Fruit fly (Drosophila melanogaster) whole organism, embryonic: Measurements from ENCODE around the gene Sam-S.

ENCODE experiments used
- Antp ChIP-seq: fragments of 200-800 bp; sonication (Bioruptor generic); optimal IDR thresholded peaks from 3 replicates; lab custom pipeline; 2016; ENCODE audit warnings: missing biosample characterization, missing genetic modification characterization
- CG10209 ChIP-seq: fragments of 200-800 bp; sonication (Bioruptor generic); optimal IDR thresholded peaks from 3 replicates; lab custom pipeline; 2017; ENCODE audit warnings: missing biosample characterization, mild to moderate bottlenecking, missing genetic modification characterization, missing genetic modification reagents
- CG1233 ChIP-seq: fragments of 200-800 bp; sonication (Bioruptor generic); optimal IDR thresholded peaks from 4 replicates; lab custom pipeline; 2018; ENCODE audit warnings: missing biosample characterization, mild to moderate bottlenecking, missing genetic modification characterization
- CG13287 ChIP-seq: fragments of 200-800 bp; sonication (Bioruptor generic); IDR thresholded peaks from 2 replicates; pipeline ENCODE4 v1.3.6; 2022; ENCODE audit warnings: missing biosample characterization, missing genetic modification characterization; ENCODE audit not compliant: partially characterized antibody
- CG15011 ChIP-seq: fragments of 200-800 bp; sonication (Bioruptor generic); optimal IDR thresholded peaks from 3 replicates; lab custom pipeline; 2018; ENCODE audit warnings: missing biosample characterization, mild to moderate bottlenecking, missing genetic modification characterization
- CG1647 ChIP-seq: fragments of 200-800 bp; sonication (Bioruptor generic); optimal IDR thresholded peaks from 3 replicates; lab custom pipeline; 2016; ENCODE audit warnings: missing biosample characterization, missing genetic modification characterization
- CG1832 ChIP-seq: fragments of 200-800 bp; sonication (Bioruptor generic); optimal IDR thresholded peaks from 2 replicates; lab custom pipeline; 2017; ENCODE audit warnings: missing biosample characterization, mild to moderate bottlenecking, missing genetic modification characterization, inconsistent platforms
- CG18619 ChIP-seq: fragments of 200-800 bp; sonication (Bioruptor generic); optimal IDR thresholded peaks from 3 replicates; lab custom pipeline; 2017; ENCODE audit warnings: missing biosample characterization, mild to moderate bottlenecking, missing genetic modification characterization
- CG2116 ChIP-seq: fragments of 200-800 bp; sonication (Bioruptor generic); optimal IDR thresholded peaks from 3 replicates; lab custom pipeline; 2018; ENCODE audit warnings: missing biosample characterization, mild to moderate bottlenecking, missing genetic modification characterization
- CG33213 ChIP-seq: fragments of 200-800 bp; sonication (Bioruptor generic); optimal IDR thresholded peaks from 3 replicates; lab custom pipeline; 2016; ENCODE audit warnings: missing biosample characterization, missing genetic modification characterization
- CG34224 ChIP-seq: fragments of 200-800 bp; sonication (Bioruptor generic); IDR thresholded peaks from 3 replicates; pipeline ENCODE4 v1.3.6; 2022; ENCODE audit warnings: missing biosample characterization, missing genetic modification characterization; ENCODE audit not compliant: partially characterized antibody
- CG34422 ChIP-seq: fragments of 200-800 bp; sonication (Bioruptor generic); IDR thresholded peaks from 3 replicates; pipeline ENCODE4 v1.3.6; 2022; ENCODE audit warnings: missing biosample characterization, missing genetic modification characterization
- CG4282 ChIP-seq: fragments of 200-800 bp; sonication (Bioruptor generic); optimal IDR thresholded peaks from 2 replicates; lab custom pipeline; 2016; ENCODE audit warnings: missing biosample characterization, missing genetic modification characterization
- CG43689 ChIP-seq: fragments of 200-800 bp; sonication (Bioruptor generic); IDR thresholded peaks from 2 replicates; pipeline ENCODE4 v1.3.6; 2022; ENCODE audit warnings: missing biosample characterization, missing genetic modification characterization
- CG4424 ChIP-seq: fragments of 200-800 bp; sonication (Bioruptor generic); optimal IDR thresholded peaks from 3 replicates; lab custom pipeline; 2016; ENCODE audit warnings: missing biosample characterization, missing genetic modification characterization
- CG4617 ChIP-seq: fragments of 200-800 bp; sonication (Bioruptor generic); optimal IDR thresholded peaks from 3 replicates; lab custom pipeline; 2016; ENCODE audit warnings: missing biosample characterization, missing genetic modification characterization, borderline replicate concordance
- CG6654 ChIP-seq: fragments of 200-800 bp; sonication (Bioruptor generic); optimal IDR thresholded peaks from 2 replicates; lab custom pipeline; 2017; ENCODE audit warnings: missing biosample characterization, mild to moderate bottlenecking, missing genetic modification characterization
- CG9932 ChIP-seq: fragments of 200-800 bp; sonication (Bioruptor generic); IDR thresholded peaks from 2 replicates; pipeline ENCODE4 v1.3.6; 2022; ENCODE audit warnings: missing biosample characterization, missing genetic modification characterization
- Dek ChIP-seq: fragments of 200-800 bp; sonication (Bioruptor generic); optimal IDR thresholded peaks from 3 replicates; lab custom pipeline; 2019; ENCODE audit warnings: missing biosample characterization, mild to moderate bottlenecking, missing genetic modification characterization, moderate library complexity
- Dll ChIP-seq: fragments of 200-800 bp; sonication (Bioruptor generic); IDR thresholded peaks from 4 replicates; pipeline ENCODE4 v1.3.6; 2022; ENCODE audit warnings: missing biosample characterization, missing genetic modification characterization; ENCODE audit not compliant: partially characterized antibody
- Dp ChIP-seq: fragments of 200-800 bp; sonication (Bioruptor generic); optimal IDR thresholded peaks from 2 replicates; lab custom pipeline; 2018; ENCODE audit warnings: missing biosample characterization, mild to moderate bottlenecking, missing genetic modification characterization, moderate library complexity
- Ets65A ChIP-seq: fragments of 200-800 bp; sonication (Bioruptor generic); peaks from one replicate; lab custom pipeline; 2016; ENCODE audit warnings: missing biosample characterization, missing genetic modification characterization
- HmgZ ChIP-seq: fragments of 200-800 bp; sonication (Bioruptor generic); optimal IDR thresholded peaks from 2 replicates; lab custom pipeline; 2018; ENCODE audit warnings: missing biosample characterization, mild to moderate bottlenecking, missing genetic modification characterization
- Hmx ChIP-seq: fragments of 200-800 bp; sonication (Bioruptor generic); optimal IDR thresholded peaks from 2 replicates; lab custom pipeline; 2016; ENCODE audit warnings: missing biosample characterization, missing genetic modification characterization
- Neu2 ChIP-seq: fragments of 200-800 bp; sonication (Bioruptor generic); optimal IDR thresholded peaks from 3 replicates; lab custom pipeline; 2016; ENCODE audit warnings: missing biosample characterization, missing genetic modification characterization, borderline replicate concordance
- Nf-YC ChIP-seq: fragments of 200-800 bp; optimal IDR thresholded peaks from 3 replicates; lab custom pipeline; 2019; ENCODE audit warnings: missing biosample characterization, mild to moderate bottlenecking, missing genetic modification characterization, moderate library complexity
- Sin3A ChIP-seq: fragments of >200 bp; optimal IDR thresholded peaks from 2 replicates; lab custom pipeline; 2018
- Taf1 ChIP-seq: fragments of 200-800 bp; sonication (Bioruptor generic); IDR thresholded peaks from 2 replicates; pipeline ENCODE4 v1.3.6; 2022; ENCODE audit warnings: missing biosample characterization, missing genetic modification characterization
- Tbp ChIP-seq: fragments of >200 bp; optimal IDR thresholded peaks from 2 replicates; lab custom pipeline; 2018; ENCODE audit warnings: missing biosample characterization, missing genetic modification characterization
- Trl ChIP-seq, 3 experiments: fragments of >200 bp in 2 of 3; fragments of 200-800 bp in 1 of 3; sonication (Bioruptor generic) in 1 of 3; optimal IDR thresholded peaks; 2 replicates in 1 of 3; 3 replicates in 2 of 3; lab custom pipeline; 2016 to 2017; ENCODE audit warnings: missing biosample characterization in 1 of 3, missing genetic modification characterization in 1 of 3
- caup ChIP-seq: fragments of 200-800 bp; sonication (Bioruptor generic); optimal IDR thresholded peaks from 3 replicates; lab custom pipeline; 2017; ENCODE audit warnings: missing biosample characterization, mild to moderate bottlenecking, missing genetic modification characterization, moderate library complexity; ENCODE audit not compliant: severe bottlenecking
- dimm ChIP-seq: fragments of 200-800 bp; sonication (Bioruptor generic); IDR thresholded peaks from 2 replicates; pipeline ENCODE4 v1.3.6; 2022; ENCODE audit warnings: missing biosample characterization, missing genetic modification characterization
- emc ChIP-seq: fragments of 200-800 bp; sonication (Bioruptor generic); optimal IDR thresholded peaks from 2 replicates; lab custom pipeline; 2016; ENCODE audit warnings: missing biosample characterization, missing genetic modification characterization
- esg ChIP-seq: fragments of 200-800 bp; sonication (Bioruptor generic); conservative IDR thresholded peaks from 2 replicates; pipeline ENCODE4 v1.3.6; 2022; ENCODE audit warnings: missing biosample characterization, missing genetic modification characterization
- exex ChIP-seq: fragments of 200-800 bp; sonication (Bioruptor generic); optimal IDR thresholded peaks from 4 replicates; lab custom pipeline; 2018; ENCODE audit warnings: missing biosample characterization, mild to moderate bottlenecking, missing genetic modification characterization, moderate library complexity
- ftz-f1 ChIP-seq: fragments of 200-800 bp; sonication (Bioruptor generic); optimal IDR thresholded peaks from 2 replicates; lab custom pipeline; 2016; ENCODE audit warnings: missing biosample characterization, missing genetic modification characterization
- ken ChIP-seq: fragments of 200-800 bp; sonication (Bioruptor generic); IDR thresholded peaks from 3 replicates; pipeline ENCODE4 v1.3.6; 2022; ENCODE audit warnings: missing biosample characterization, missing genetic modification characterization
- kni ChIP-seq: fragments of 200-800 bp; sonication (Bioruptor generic); optimal IDR thresholded peaks from 3 replicates; lab custom pipeline; 2017; ENCODE audit warnings: mild to moderate bottlenecking, missing biosample characterization, missing genetic modification reagents, missing genetic modification characterization
- lab ChIP-seq: fragments of 200-800 bp; sonication (Bioruptor generic); optimal IDR thresholded peaks from 3 replicates; lab custom pipeline; 2017; ENCODE audit warnings: missing biosample characterization, missing genetic modification characterization, mild to moderate bottlenecking, moderate library complexity, missing genetic modification reagents
- mam ChIP-seq: fragments of 200-800 bp; sonication (Bioruptor generic); optimal IDR thresholded peaks from 3 replicates; lab custom pipeline; 2016; ENCODE audit warnings: missing biosample characterization, missing genetic modification characterization
- nerfin-1 ChIP-seq: fragments of 200-800 bp; sonication (Bioruptor generic); optimal IDR thresholded peaks from 3 replicates; lab custom pipeline; 2019; ENCODE audit warnings: missing biosample characterization, mild to moderate bottlenecking, missing genetic modification characterization, moderate library complexity
- odd ChIP-seq: fragments of 200-800 bp; sonication (Bioruptor generic); optimal IDR thresholded peaks from 2 replicates; lab custom pipeline; 2017; ENCODE audit warnings: missing biosample characterization, mild to moderate bottlenecking, missing genetic modification characterization
- sc ChIP-seq, 3 experiments: fragments of >200 bp in 2 of 3; fragments of 200-800 bp in 1 of 3; sonication (Bioruptor generic) in 1 of 3; optimal IDR thresholded peaks; 2 replicates in 2 of 3; 3 replicates in 1 of 3; lab custom pipeline; 2017; ENCODE audit warnings: mild to moderate bottlenecking in 1 of 3, missing biosample characterization in 1 of 3, missing genetic modification characterization in 1 of 3, missing genetic modification reagents in 1 of 3
- sd ChIP-seq: fragments of 200-800 bp; sonication (Bioruptor generic); optimal IDR thresholded peaks from 3 replicates; lab custom pipeline; 2018; ENCODE audit warnings: missing biosample characterization, mild to moderate bottlenecking, missing genetic modification characterization, moderate library complexity
- sima ChIP-seq: fragments of 200-800 bp; sonication (Bioruptor generic); optimal IDR thresholded peaks from 2 replicates; lab custom pipeline; 2016; ENCODE audit warnings: missing biosample characterization, missing genetic modification characterization
- trh ChIP-seq: fragments of 200-800 bp; sonication (Bioruptor generic); optimal IDR thresholded peaks from 2 replicates; lab custom pipeline; 2016; ENCODE audit warnings: missing biosample characterization, missing genetic modification characterization
- wor ChIP-seq: fragments of 200-800 bp; sonication (Bioruptor generic); IDR thresholded peaks from 2 replicates; pipeline ENCODE4 v1.3.6; 2022; ENCODE audit warnings: missing biosample characterization, missing genetic modification characterization
- yki ChIP-seq: fragments of >200 bp; optimal IDR thresholded peaks from 3 replicates; lab custom pipeline; 2018
- zfh2 ChIP-seq: fragments of 200-800 bp; sonication (Bioruptor generic); optimal IDR thresholded peaks from 2 replicates; lab custom pipeline; 2016; ENCODE audit warnings: missing biosample characterization, missing genetic modification characterization

Gene Sam-S

DNA sequence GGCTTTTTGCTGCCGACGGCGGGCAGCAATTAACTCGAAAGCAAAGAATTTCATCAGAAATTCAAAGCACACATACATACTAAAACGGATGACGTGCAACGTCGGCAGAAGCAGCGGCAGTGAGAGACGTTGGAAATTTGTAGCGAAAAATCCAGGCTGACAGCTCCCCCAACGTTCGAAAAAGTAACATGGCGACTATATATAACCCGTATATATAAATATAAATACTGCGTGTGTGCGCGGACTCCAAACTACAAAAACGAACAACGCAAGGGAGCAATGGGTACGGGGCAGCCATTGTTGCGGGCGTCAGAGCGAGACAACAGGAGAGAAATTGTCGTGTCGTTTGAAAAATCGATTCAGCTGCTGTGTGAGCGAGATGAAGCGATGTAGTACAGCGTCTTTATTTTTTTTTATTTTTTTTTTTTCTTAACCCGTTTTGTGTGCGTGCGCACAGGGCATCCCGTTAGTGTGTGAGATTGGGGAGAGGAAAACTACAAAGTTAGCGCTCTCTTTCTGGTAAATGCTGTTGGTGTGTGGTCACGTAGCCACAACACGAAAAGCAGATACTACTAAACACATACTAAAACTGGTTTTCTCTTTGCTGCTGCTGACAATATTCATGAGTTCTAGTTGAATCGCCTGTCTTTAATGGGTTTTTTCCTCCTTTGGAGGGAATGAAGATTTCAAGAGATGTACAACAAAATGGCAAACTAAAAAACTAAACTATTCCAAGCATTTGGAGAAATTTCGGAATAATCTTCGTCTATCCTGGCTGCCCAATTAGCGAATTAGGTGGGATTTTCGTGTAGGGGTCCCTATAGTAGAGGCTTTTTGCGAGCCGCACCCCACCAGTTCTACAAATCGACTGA, 54.1 kb downstream of the Sam-S start (continued):
- TF ChIP-seq zfh2, result no peak
- TF ChIP-seq caup (GFP tag; lab: Kevin White, UChicago), result peak; percentile 48
- no peak for TF ChIP-seq CG34422 (GFP tag; lab: Robert Waterston, UW)
- TF ChIP-seq Dp (GFP tag; lab: Kevin White, UChicago), result no peak
- no peak for TF ChIP-seq Hmx
- TF ChIP-seq exex (tag; lab: Kevin White, UChicago), result peak; percentile 25
- no peak for TF ChIP-seq CG15011 (GFP tag; lab: Kevin White, UChicago)
- TF ChIP-seq HmgZ (tag; lab: Kevin White, UChicago), result peak; percentile 78
- TF ChIP-seq CG1233 (GFP tag; lab: Kevin White, UChicago), result no peak
- TF ChIP-seq esg (GFP tag; lab: Robert Waterston, UW), result no peak
- TF ChIP-seq CG10209 (GFP tag; lab: Kevin White, UChicago), result peak; percentile 6
- no peak for TF ChIP-seq sima
- peak; percentile 50 for TF ChIP-seq ftz-f1 (GFP tag; lab: Kevin White, UChicago)
- TF ChIP-seq Taf1 (GFP tag; lab: Robert Waterston, UW), result no peak
- TF ChIP-seq lab (GFP tag; lab: Kevin White, UChicago), result peak; percentile 56
- TF ChIP-seq yki (lab: Kevin White, UChicago), result no peak
- TF ChIP-seq CG34224, result no peak
- no peak for TF ChIP-seq CG6654
- TF ChIP-seq sc (optimal IDR thresholded peaks at IDR 0.05; lab: Kevin White, UChicago), result no peak
- no peak for TF ChIP-seq sc (GFP tag; optimal IDR thresholded peaks at IDR 0.05; lab: Kevin White, UChicago)
- no peak for TF ChIP-seq CG1647
- no peak for TF ChIP-seq CG43689 (GFP tag; lab: Robert Waterston, UW)
- TF ChIP-seq Ets65A (GFP tag; lab: Kevin White, UChicago), result no peak
- TF ChIP-seq Nf-YC (tag; lab: Kevin White, UChicago), result peak; percentile 82
- TF ChIP-seq wor, result no peak
- TF ChIP-seq emc, result no peak
- TF ChIP-seq Sin3A (lab: Kevin White, UChicago), result no peak
- TF ChIP-seq odd (GFP tag; lab: Kevin White, UChicago), result no peak
- peak; percentile 31 for TF ChIP-seq nerfin-1
- no peak for TF ChIP-seq Dll
- no peak for TF ChIP-seq Neu2 (GFP tag; lab: Kevin White, UChicago)
- no peak for TF ChIP-seq Dek (tag; lab: Kevin White, UChicago)
- TF ChIP-seq CG2116 (GFP tag; lab: Kevin White, UChicago), result no peak
- TF ChIP-seq CG4617 (GFP tag; lab: Kevin White, UChicago), result no peak
- peak; percentile 92 for TF ChIP-seq CG1832 (GFP tag; lab: Kevin White, UChicago)
- peak; percentile 97 for TF ChIP-seq sd (tag; lab: Kevin White, UChicago)
- TF ChIP-seq CG4424 (GFP tag; lab: Kevin White, UChicago), result peak; percentile 52
- peak; percentile 100 for TF ChIP-seq kni (GFP tag; lab: Kevin White, UChicago)
- no peak for TF ChIP-seq CG18619 (GFP tag; lab: Kevin White, UChicago)
- no peak for TF ChIP-seq ken
- TF ChIP-seq mam (GFP tag; lab: Kevin White, UChicago), result no peak
- no peak for TF ChIP-seq CG33213 (GFP tag; lab: Kevin White, UChicago)
- no peak for TF ChIP-seq CG4282 (GFP tag; lab: Kevin White, UChicago)
- TF ChIP-seq CG13287, result no peak
- no peak for TF ChIP-seq CG9932 (GFP tag; lab: Robert Waterston, UW)
- TF ChIP-seq Tbp (GFP tag; lab: Kevin White, UChicago), result no peak
- TF ChIP-seq trh (GFP tag; lab: Kevin White, UChicago), result no peak
- no peak for TF ChIP-seq dimm (GFP tag; lab: Robert Waterston, UW)
- no peak for TF ChIP-seq Antp (GFP tag; lab: Kevin White, UChicago)
- TF ChIP-seq Trl (optimal IDR thresholded peaks at IDR 0.05; lab: Kevin White, UChicago), result peak; percentile 63 to 85
- peak; percentile 12 for TF ChIP-seq Trl (GFP tag; optimal IDR thresholded peaks at IDR 0.05; lab: Kevin White, UChicago)
